Worm (Caenorhabditis elegans) whole organism, L4 larva: ENCODE results near the gene M03A8.3.

Source experiments
- D1046.2 ChIP-seq: fragments of 200-800 bp; sonication (Bioruptor generic); IDR thresholded peaks from 2 replicates; pipeline ENCODE4 v1.3.6; 2022; ENCODE audit warnings: missing genetic modification characterization, missing compliant biosample characterization
- F10B5.3 ChIP-seq: sonication (generic microtip); optimal IDR thresholded peaks from 2 replicates; lab custom pipeline; 2016; ENCODE audit warnings: mild to moderate bottlenecking, missing genetic modification characterization, missing compliant biosample characterization
- F37D6.2 ChIP-seq: sonication (generic microtip); optimal IDR thresholded peaks from 2 replicates; lab custom pipeline; 2016; ENCODE audit warnings: mild to moderate bottlenecking, missing genetic modification characterization, missing compliant biosample characterization
- Y48G9A.11 ChIP-seq: fragments of 200-800 bp; sonication (Bioruptor generic); IDR thresholded peaks from 2 replicates; pipeline ENCODE4 v1.3.6; 2022; ENCODE audit warnings: missing genetic modification reagents, missing genetic modification characterization, missing compliant biosample characterization
- Y5F2A.4 ChIP-seq: fragments of 200-800 bp; sonication (Bioruptor generic); optimal IDR thresholded peaks from 2 replicates; lab custom pipeline; 2018; ENCODE audit warnings: mild to moderate bottlenecking, missing genetic modification characterization, missing compliant biosample characterization
- ZK546.5 ChIP-seq, 2 experiments: sonication (generic microtip); optimal IDR thresholded peaks; 2 replicates each; lab custom pipeline; 2017; ENCODE audit warnings: missing biosample characterization in 2 of 2, missing genetic modification characterization in 2 of 2
- aha-1 ChIP-seq: fragments of 150-350 bp; peaks from one replicate; lab custom pipeline; 2014; ENCODE audit warnings: missing biosample characterization, missing genetic modification characterization
- aly-2 ChIP-seq: sonication (generic microtip); optimal IDR thresholded peaks from 2 replicates; lab custom pipeline; 2018; ENCODE audit warnings: missing biosample characterization, missing genetic modification characterization
- ama-1 ChIP-seq: fragments of 150-350 bp; optimal IDR thresholded peaks from 2 replicates; lab custom pipeline; 2014; ENCODE audit warnings: inconsistent platforms, mixed read lengths
- ceh-32 ChIP-seq: sonication (generic microtip); optimal IDR thresholded peaks from 2 replicates; lab custom pipeline; 2016; ENCODE audit warnings: mild to moderate bottlenecking, missing genetic modification characterization, missing compliant biosample characterization; ENCODE audit not compliant: poor library complexity
- ceh-44 ChIP-seq: fragments of 200-800 bp; sonication (Bioruptor generic); IDR thresholded peaks from 2 replicates; pipeline ENCODE4 v1.3.6; 2022; ENCODE audit warnings: missing genetic modification reagents, missing genetic modification characterization, missing compliant biosample characterization
- cey-2 ChIP-seq: sonication (generic microtip); optimal IDR thresholded peaks from 3 replicates; lab custom pipeline; 2017; ENCODE audit warnings: missing genetic modification characterization, mild to moderate bottlenecking, missing compliant biosample characterization, antibody characterized with exemption, borderline replicate concordance; ENCODE audit not compliant: insufficient read depth
- daf-12 ChIP-seq: fragments of 150-350 bp; optimal IDR thresholded peaks from 2 replicates; lab custom pipeline; 2014; ENCODE audit warnings: missing biosample characterization, missing genetic modification reagents, missing genetic modification characterization
- daf-16 ChIP-seq, 3 experiments: sonication (generic microtip); optimal IDR thresholded peaks; 2 replicates each; lab custom pipeline; 2016 to 2017; ENCODE audit warnings: missing genetic modification characterization in 3 of 3, missing genetic modification reagents in 3 of 3, mild to moderate bottlenecking in 2 of 3, missing compliant biosample characterization in 2 of 3, missing biosample characterization in 1 of 3, moderate library complexity in 1 of 3
- daf-8 ChIP-seq: fragments of 200-800 bp; sonication (Bioruptor generic); IDR thresholded peaks from 2 replicates; pipeline ENCODE4 v1.3.6; 2022; ENCODE audit warnings: missing genetic modification characterization, missing compliant biosample characterization
- dmd-8 ChIP-seq: fragments of 200-800 bp; sonication (Bioruptor generic); IDR thresholded peaks from 2 replicates; pipeline ENCODE4 v1.3.6; 2022; ENCODE audit warnings: missing genetic modification characterization, missing compliant biosample characterization
- dmd-9 ChIP-seq: fragments of 200-800 bp; sonication (Bioruptor generic); IDR thresholded peaks from 2 replicates; pipeline ENCODE4 v1.3.6; 2022; ENCODE audit warnings: missing genetic modification reagents, missing genetic modification characterization, missing compliant biosample characterization
- dpl-1 ChIP-seq: fragments of 150-350 bp; optimal IDR thresholded peaks from 2 replicates; lab custom pipeline; 2014; ENCODE audit warnings: missing biosample characterization, missing genetic modification reagents, missing genetic modification characterization
- duxl-1 ChIP-seq: sonication (generic microtip); optimal IDR thresholded peaks from 2 replicates; lab custom pipeline; 2016; ENCODE audit warnings: mild to moderate bottlenecking, missing genetic modification characterization, moderate library complexity, missing compliant biosample characterization; ENCODE audit not compliant: poor library complexity
- dve-1 ChIP-seq: sonication (generic microtip); optimal IDR thresholded peaks from 2 replicates; lab custom pipeline; 2017; ENCODE audit warnings: antibody characterized with exemption, mild to moderate bottlenecking, missing genetic modification characterization, missing compliant biosample characterization; ENCODE audit not compliant: insufficient read depth
- fkh-10 ChIP-seq: fragments of 150-350 bp; optimal IDR thresholded peaks from 2 replicates; lab custom pipeline; 2014; ENCODE audit warnings: missing biosample characterization, missing genetic modification reagents, missing genetic modification characterization
- fos-1 ChIP-seq: fragments of 150-350 bp; optimal IDR thresholded peaks from 2 replicates; lab custom pipeline; 2014; ENCODE audit warnings: missing biosample characterization, missing genetic modification characterization
- hlh-11 ChIP-seq: fragments of 200-800 bp; sonication (Bioruptor generic); optimal IDR thresholded peaks from 2 replicates; lab custom pipeline; 2018; ENCODE audit warnings: mild to moderate bottlenecking, missing genetic modification characterization, missing compliant biosample characterization
- hmg-1.1 ChIP-seq: fragments of 200-800 bp; sonication (Bioruptor generic); IDR thresholded peaks from 2 replicates; pipeline ENCODE4 v1.3.6; 2022; ENCODE audit warnings: missing genetic modification reagents, missing genetic modification characterization, missing compliant biosample characterization
- lin-1 ChIP-seq: fragments of 200-800 bp; sonication (Bioruptor generic); IDR thresholded peaks from 2 replicates; pipeline ENCODE4 v1.3.6; 2022; ENCODE audit warnings: missing genetic modification reagents, missing genetic modification characterization, missing compliant biosample characterization
- lin-13 ChIP-seq: fragments of 150-350 bp; optimal IDR thresholded peaks from 2 replicates; lab custom pipeline; 2014; ENCODE audit warnings: missing biosample characterization, missing genetic modification reagents, missing genetic modification characterization
- lsy-2 ChIP-seq, 2 experiments: fragments of 150-350 bp in 1 of 2; sonication (generic microtip) in 1 of 2; optimal IDR thresholded peaks; 2 replicates each; lab custom pipeline; 2014 to 2017; ENCODE audit warnings: missing biosample characterization in 2 of 2, missing genetic modification characterization in 2 of 2
- madf-5 ChIP-seq, 2 experiments: fragments of 200-800 bp; sonication (Bioruptor generic); IDR thresholded peaks; 2 replicates each; pipeline ENCODE4 v1.3.6; 2022; ENCODE audit warnings: missing compliant biosample characterization in 2 of 2, missing genetic modification characterization in 2 of 2
- mes-2 ChIP-seq: sonication (generic microtip); optimal IDR thresholded peaks from 2 replicates; lab custom pipeline; 2016; ENCODE audit warnings: missing genotype, mild to moderate bottlenecking, missing genetic modification characterization, missing compliant biosample characterization; ENCODE audit not compliant: poor library complexity, severe bottlenecking
- mxl-2 ChIP-seq: fragments of 200-800 bp; sonication (Bioruptor generic); conservative IDR thresholded peaks from 2 replicates; pipeline ENCODE4 v1.3.6; 2022; ENCODE audit warnings: missing genetic modification reagents, missing genetic modification characterization, missing compliant biosample characterization
- nhr-10 ChIP-seq: fragments of 150-350 bp; optimal IDR thresholded peaks from 2 replicates; lab custom pipeline; 2014; ENCODE audit warnings: missing biosample characterization, missing genetic modification characterization
- nhr-25 ChIP-seq: sonication (generic microtip); optimal IDR thresholded peaks from 2 replicates; lab custom pipeline; 2017; ENCODE audit warnings: missing genetic modification characterization, mild to moderate bottlenecking, missing compliant biosample characterization, antibody characterized with exemption, moderate library complexity, borderline replicate concordance; ENCODE audit not compliant: insufficient read depth
- nhr-28 ChIP-seq: fragments of 150-350 bp; optimal IDR thresholded peaks from 2 replicates; lab custom pipeline; 2014; ENCODE audit warnings: missing biosample characterization, missing genetic modification characterization
- nhr-41 ChIP-seq: fragments of 200-800 bp; sonication (Bioruptor generic); IDR thresholded peaks from 2 replicates; pipeline ENCODE4 v1.3.6; 2022; ENCODE audit warnings: missing genetic modification reagents, missing genetic modification characterization, missing compliant biosample characterization
- nhr-6 ChIP-seq: fragments of 150-350 bp; optimal IDR thresholded peaks from 2 replicates; lab custom pipeline; 2014; ENCODE audit warnings: missing biosample characterization, missing genetic modification characterization
- nhr-76 ChIP-seq: fragments of 150-350 bp; optimal IDR thresholded peaks from 2 replicates; lab custom pipeline; 2014; ENCODE audit warnings: missing biosample characterization, missing genetic modification characterization
- pha-4 ChIP-seq, 2 experiments: fragments of 150-350 bp in 1 of 2; fragments of 200-800 bp in 1 of 2; sonication (Bioruptor generic) in 1 of 2; IDR thresholded peaks in 1 of 2; optimal IDR thresholded peaks in 1 of 2; 2 replicates each; pipeline versions ENCODE4 v1.3.6 to Lab custom; 2014 to 2022; ENCODE audit warnings: missing genetic modification characterization in 2 of 2, missing genetic modification reagents in 2 of 2, missing biosample characterization in 1 of 2, missing compliant biosample characterization in 1 of 2
- php-3 ChIP-seq: fragments of 200-800 bp; sonication (Bioruptor generic); IDR thresholded peaks from 2 replicates; pipeline ENCODE4 v1.3.6; 2022; ENCODE audit warnings: missing genetic modification reagents, missing genetic modification characterization, missing compliant biosample characterization
- rbr-2 ChIP-seq: sonication (generic microtip); optimal IDR thresholded peaks from 2 replicates; lab custom pipeline; 2016; ENCODE audit warnings: missing genotype, missing genetic modification characterization, missing compliant biosample characterization
- saeg-2 ChIP-seq: fragments of 200-800 bp; sonication (Bioruptor generic); IDR thresholded peaks from 2 replicates; pipeline ENCODE4 v1.3.6; 2022; ENCODE audit warnings: missing genetic modification reagents, missing genetic modification characterization, missing compliant biosample characterization
- set-16 ChIP-seq: fragments of 200-800 bp; sonication (Bioruptor generic); IDR thresholded peaks from 2 replicates; pipeline ENCODE4 v1.3.6; 2022; ENCODE audit warnings: missing genetic modification reagents, missing genetic modification characterization, missing compliant biosample characterization
- skn-1 ChIP-seq: fragments of 150-350 bp; optimal IDR thresholded peaks from 2 replicates; lab custom pipeline; 2014; ENCODE audit warnings: missing biosample characterization, missing genetic modification characterization
- snpc-4 ChIP-seq: fragments of 150-350 bp; optimal IDR thresholded peaks from 2 replicates; lab custom pipeline; 2014; ENCODE audit warnings: missing biosample characterization, missing genetic modification characterization
- spr-3 ChIP-seq: fragments of 200-800 bp; sonication (Bioruptor generic); optimal IDR thresholded peaks from 2 replicates; lab custom pipeline; 2018; ENCODE audit warnings: mild to moderate bottlenecking, missing genetic modification characterization, missing compliant biosample characterization
- tag-97 ChIP-seq: fragments of 200-800 bp; sonication (Bioruptor generic); IDR thresholded peaks from 2 replicates; pipeline ENCODE4 v1.3.6; 2022; ENCODE audit warnings: missing genetic modification characterization, missing compliant biosample characterization
- unc-39 ChIP-seq: sonication (generic microtip); optimal IDR thresholded peaks from 2 replicates; lab custom pipeline; 2017; ENCODE audit warnings: missing biosample characterization, missing genetic modification characterization
- vab-7 ChIP-seq: fragments of 200-800 bp; sonication (Bioruptor generic); IDR thresholded peaks from 2 replicates; pipeline ENCODE4 v1.3.6; 2022; ENCODE audit warnings: missing genetic modification reagents, missing genetic modification characterization, missing compliant biosample characterization
- zag-1 ChIP-seq: fragments of 150-350 bp; optimal IDR thresholded peaks from 2 replicates; lab custom pipeline; 2014; ENCODE audit warnings: missing biosample characterization, missing genetic modification characterization
- zfp-2 ChIP-seq: sonication (generic microtip); optimal IDR thresholded peaks from 2 replicates; lab custom pipeline; 2016; ENCODE audit warnings: mild to moderate bottlenecking, missing genetic modification characterization, missing compliant biosample characterization
- ztf-7 ChIP-seq: fragments of 150-350 bp; optimal IDR thresholded peaks from 2 replicates; lab custom pipeline; 2014; ENCODE audit warnings: missing biosample characterization, missing genetic modification characterization

M03A8.3 gene

DNA sequence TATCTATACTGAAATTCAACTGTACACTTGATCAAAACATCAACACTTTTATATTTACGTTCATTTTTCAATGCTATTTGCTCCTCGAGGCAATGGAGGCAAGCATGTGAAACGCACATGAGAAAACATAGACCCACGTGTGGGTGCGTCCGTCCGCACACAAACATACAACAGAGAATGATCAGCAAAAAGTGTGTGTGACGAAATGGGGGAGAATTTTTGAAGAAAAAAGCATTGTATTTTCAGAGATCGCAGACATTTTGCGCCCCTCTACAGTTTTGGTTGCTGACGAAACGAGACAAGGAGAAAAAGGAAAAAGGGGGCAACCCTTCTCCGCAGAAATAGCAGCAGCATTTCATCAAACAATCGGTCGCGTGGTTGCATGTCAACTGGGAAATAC, 49.7 kb upstream of the M03A8.3 start (continued):
- no peak for TF ChIP-seq dmd-8 (GFP tag; lab: Robert Waterston, UW)
- TF ChIP-seq daf-12, result no peak
- TF ChIP-seq ceh-44 (GFP tag; lab: Robert Waterston, UW), result no peak
- no peak for TF ChIP-seq ZK546.5 (tag; optimal IDR thresholded peaks at IDR 0.05; lab: Kevin White, UChicago)
- TF ChIP-seq skn-1 (tag; lab: Kevin White, UChicago), result no peak
- TF ChIP-seq madf-5 (GFP tag; IDR thresholded peaks at IDR 0.05; lab: Robert Waterston, UW), result no peak
- no peak for TF ChIP-seq ama-1 (lab: Kevin White, UChicago)
- TF ChIP-seq lin-13, result peak; percentile 42
- TF ChIP-seq nhr-25 (tag; lab: Kevin White, UChicago), result peak; percentile 89
- no peak for TF ChIP-seq daf-8 (GFP tag; lab: Robert Waterston, UW)
- peak; percentile 67; the same call in 1 of the 2 replicates for TF ChIP-seq php-3 (GFP tag; lab: Robert Waterston, UW)
- no peak for TF ChIP-seq D1046.2 (GFP tag; lab: Robert Waterston, UW)
- TF ChIP-seq lin-1 (GFP tag; lab: Robert Waterston, UW), result peak; percentile 87
- peak; percentile 81; the same call in 1 of the 2 replicates for TF ChIP-seq saeg-2
- TF ChIP-seq spr-3 (GFP tag; lab: Kevin White, UChicago), result no peak
- peak; percentile 77 for TF ChIP-seq duxl-1 (tag; lab: Kevin White, UChicago)
- peak; percentile 92 for TF ChIP-seq dve-1 (tag; lab: Kevin White, UChicago)
- peak; percentile 99 for TF ChIP-seq aha-1 (tag; lab: Kevin White, UChicago)
- TF ChIP-seq fos-1, result no peak
- TF ChIP-seq cey-2 (tag; lab: Kevin White, UChicago), result peak; percentile 13
- no peak for TF ChIP-seq dmd-9 (GFP tag; lab: Robert Waterston, UW)
- peak; percentile 55 for TF ChIP-seq dpl-1 (GFP tag; lab: Kevin White, UChicago)
- TF ChIP-seq mes-2 (tag; lab: Kevin White, UChicago), result peak; percentile 73
- TF ChIP-seq set-16 (GFP tag; lab: Robert Waterston, UW), result peak; percentile 45; the same call in 1 of the 2 replicates
- TF ChIP-seq F37D6.2 (tag; lab: Kevin White, UChicago), result no peak
- TF ChIP-seq hlh-11, result peak; percentile 99
- TF ChIP-seq fkh-10 (GFP tag; lab: Kevin White, UChicago), result no peak
- peak; percentile 25 for TF ChIP-seq ztf-7 (tag; lab: Kevin White, UChicago)
- no peak for TF ChIP-seq tag-97
- peak; percentile 53 to 95 for TF ChIP-seq daf-16 (GFP tag; optimal IDR thresholded peaks at IDR 0.05; lab: Kevin White, UChicago)
- peak; percentile 98 for TF ChIP-seq daf-16 (tag; optimal IDR thresholded peaks at IDR 0.05; lab: Kevin White, UChicago)
- TF ChIP-seq aly-2 (tag; lab: Kevin White, UChicago), result no peak
- peak; percentile 38 for TF ChIP-seq nhr-76
- peak; percentile 69 for TF ChIP-seq nhr-6 (tag; lab: Kevin White, UChicago)
- no peak for TF ChIP-seq Y5F2A.4 (GFP tag; lab: Kevin White, UChicago)
- no peak for TF ChIP-seq Y48G9A.11 (GFP tag; lab: Robert Waterston, UW)
- TF ChIP-seq unc-39 (tag; lab: Kevin White, UChicago), result no peak
- peak; percentile 85 for TF ChIP-seq pha-4 (GFP tag; IDR thresholded peaks at IDR 0.05; lab: Robert Waterston, UW)
- peak; percentile 93 for TF ChIP-seq pha-4 (tag; optimal IDR thresholded peaks at IDR 0.05; lab: Kevin White, UChicago)
- TF ChIP-seq rbr-2 (tag; lab: Kevin White, UChicago), result peak; percentile 66
- peak; percentile 73 for TF ChIP-seq F10B5.3 (tag; lab: Kevin White, UChicago)
- TF ChIP-seq nhr-10 (tag; lab: Kevin White, UChicago), result peak; percentile 90
- TF ChIP-seq vab-7, result no peak
- no peak for TF ChIP-seq zag-1 (tag; lab: Kevin White, UChicago)
- no peak for TF ChIP-seq zfp-2 (tag; lab: Kevin White, UChicago)
- TF ChIP-seq nhr-28 (tag; lab: Kevin White, UChicago), result peak; percentile 97
- TF ChIP-seq nhr-41 (GFP tag; lab: Robert Waterston, UW), result 0 out of 2 replicates have a peak, but pooled peaks have one; percentile 21
- TF ChIP-seq lsy-2 (tag; optimal IDR thresholded peaks at IDR 0.05; lab: Kevin White, UChicago), result peak in 1 of 2 experiments; percentile 78
- TF ChIP-seq snpc-4 (tag; lab: Kevin White, UChicago), result no peak
- peak; percentile 58 for TF ChIP-seq hmg-1.1 (GFP tag; lab: Robert Waterston, UW)
- peak; percentile 100 for TF ChIP-seq mxl-2
- no peak for TF ChIP-seq ceh-32 (tag; lab: Kevin White, UChicago)
